Worm (Caenorhabditis elegans) whole organism, L1 larva: Measurements from ENCODE around the gene W09C2.8.
A peak's percentile ranks its signal among the peaks of the same experiment; 100 is the strongest.

Experiments used
- C04F5.9 ChIP-seq: sonication (generic microtip); optimal IDR thresholded peaks from 2 replicates; lab custom pipeline; 2016; ENCODE audit warnings: missing genetic modification characterization, missing compliant biosample characterization
- C16A3.4 ChIP-seq: fragments of 150-350 bp; optimal IDR thresholded peaks from 2 replicates; lab custom pipeline; 2014; ENCODE audit warnings: missing biosample characterization, missing genetic modification characterization
- C34B4.2 ChIP-seq: sonication (generic microtip); optimal IDR thresholded peaks from 2 replicates; lab custom pipeline; 2017; ENCODE audit warnings: mild to moderate bottlenecking, missing genetic modification characterization, missing compliant biosample characterization
- F16B12.6 ChIP-seq: fragments of 150-350 bp; optimal IDR thresholded peaks from 2 replicates; lab custom pipeline; 2014; ENCODE audit warnings: missing biosample characterization, missing genetic modification characterization
- Y116A8C.19 ChIP-seq: sonication (generic microtip); optimal IDR thresholded peaks from 2 replicates; lab custom pipeline; 2016; ENCODE audit warnings: missing compliant biosample characterization, missing genetic modification characterization, borderline replicate concordance
- ama-1 ChIP-seq: fragments of 150-350 bp; optimal IDR thresholded peaks from 2 replicates; lab custom pipeline; 2014
- blmp-1 ChIP-seq: fragments of 150-350 bp; optimal IDR thresholded peaks from 2 replicates; lab custom pipeline; 2014; ENCODE audit warnings: missing biosample characterization, missing genetic modification characterization
- ceh-63 ChIP-seq: fragments of 200-800 bp; sonication (Bioruptor generic); optimal IDR thresholded peaks from 2 replicates; lab custom pipeline; 2018; ENCODE audit warnings: mild to moderate bottlenecking, missing genetic modification characterization, missing compliant biosample characterization
- ceh-82 ChIP-seq, 3 experiments: fragments of 150-350 bp in 1 of 3; sonication (generic microtip) in 2 of 3; optimal IDR thresholded peaks; 2 replicates each; lab custom pipeline; 2014 to 2017; ENCODE audit warnings: missing biosample characterization in 3 of 3, missing genetic modification characterization in 3 of 3
- ceh-90 ChIP-seq: sonication (generic microtip); optimal IDR thresholded peaks from 2 replicates; lab custom pipeline; 2016; ENCODE audit warnings: missing genetic modification characterization, missing compliant biosample characterization
- dpl-1 ChIP-seq, 3 experiments: fragments of 150-350 bp in 2 of 3; sonication (generic microtip) in 1 of 3; optimal IDR thresholded peaks; 2 replicates each; lab custom pipeline; 2014 to 2017; ENCODE audit warnings: missing biosample characterization in 3 of 3, missing genetic modification characterization in 3 of 3, missing genetic modification reagents in 3 of 3
- efl-1 ChIP-seq, 4 experiments: fragments of 150-350 bp; optimal IDR thresholded peaks in 3 of 4; peaks in 1 of 4; 1 replicate in 1 of 4; 2 replicates in 3 of 4; lab custom pipeline; 2014; ENCODE audit warnings: missing biosample characterization in 2 of 4, missing genetic modification characterization in 2 of 4, missing genetic modification reagents in 2 of 4
- efl-3 ChIP-seq: fragments of 200-800 bp; sonication (Bioruptor generic); optimal IDR thresholded peaks from 2 replicates; lab custom pipeline; 2018; ENCODE audit warnings: mild to moderate bottlenecking, missing genetic modification characterization, missing compliant biosample characterization
- egl-13 ChIP-seq: sonication (generic microtip); optimal IDR thresholded peaks from 2 replicates; lab custom pipeline; 2016; ENCODE audit warnings: missing genotype, missing genetic modification reagents, missing genetic modification characterization, missing compliant biosample characterization
- egl-27 ChIP-seq, 2 experiments: fragments of 150-350 bp in 1 of 2; sonication (generic microtip); optimal IDR thresholded peaks; 3 replicates each; lab custom pipeline; 2017 to 2018; ENCODE audit warnings: missing biosample characterization in 2 of 2, missing genetic modification characterization in 2 of 2, missing genetic modification reagents in 2 of 2
- elt-2 ChIP-seq: sonication (generic microtip); optimal IDR thresholded peaks from 2 replicates; lab custom pipeline; 2016; ENCODE audit warnings: missing genetic modification characterization, mild to moderate bottlenecking, inconsistent platforms, missing compliant biosample characterization, missing genetic modification reagents
- fkh-10 ChIP-seq: sonication (generic microtip); optimal IDR thresholded peaks from 2 replicates; lab custom pipeline; 2017; ENCODE audit warnings: missing biosample characterization, missing genetic modification reagents, missing genetic modification characterization
- fkh-4 ChIP-seq: sonication (generic microtip); optimal IDR thresholded peaks from 2 replicates; lab custom pipeline; 2016; ENCODE audit warnings: missing compliant biosample characterization, missing genetic modification characterization, borderline replicate concordance
- fkh-8 ChIP-seq: sonication (generic microtip); optimal IDR thresholded peaks from 2 replicates; lab custom pipeline; 2016; ENCODE audit warnings: mild to moderate bottlenecking, missing genetic modification characterization, missing compliant biosample characterization
- hlh-17 ChIP-seq: fragments of 200-800 bp; sonication (Bioruptor generic); optimal IDR thresholded peaks from 2 replicates; lab custom pipeline; 2018; ENCODE audit warnings: missing genetic modification characterization, mild to moderate bottlenecking, missing compliant biosample characterization, moderate library complexity, borderline replicate concordance
- hlh-4 ChIP-seq: sonication (generic microtip); optimal IDR thresholded peaks from 2 replicates; lab custom pipeline; 2016; ENCODE audit warnings: mild to moderate bottlenecking, missing genetic modification characterization, missing compliant biosample characterization
- isw-1 ChIP-seq: fragments of 200-800 bp; sonication (Bioruptor generic); IDR thresholded peaks from 2 replicates; pipeline ENCODE4 v1.3.6; 2022; ENCODE audit warnings: missing genetic modification characterization, missing compliant biosample characterization
- jun-1 ChIP-seq: fragments of 150-350 bp; optimal IDR thresholded peaks from 2 replicates; lab custom pipeline; 2014; ENCODE audit warnings: missing biosample characterization, missing genetic modification reagents, missing genetic modification characterization
- lin-14 ChIP-seq: fragments of 200-800 bp; sonication (Bioruptor generic); optimal IDR thresholded peaks from 2 replicates; lab custom pipeline; 2018; ENCODE audit warnings: mild to moderate bottlenecking, missing genetic modification characterization, moderate library complexity, missing compliant biosample characterization
- lin-35 ChIP-seq, 2 experiments: fragments of 150-350 bp; optimal IDR thresholded peaks; 2 replicates each; lab custom pipeline; 2014; ENCODE audit warnings: missing biosample characterization in 2 of 2, missing genetic modification characterization in 2 of 2, missing genetic modification reagents in 2 of 2
- lin-39 ChIP-seq: fragments of 150-350 bp; optimal IDR thresholded peaks from 2 replicates; lab custom pipeline; 2014; ENCODE audit warnings: missing biosample characterization, missing genetic modification reagents, missing genetic modification characterization
- lir-3 ChIP-seq: sonication (generic microtip); optimal IDR thresholded peaks from 2 replicates; lab custom pipeline; 2016; ENCODE audit warnings: mild to moderate bottlenecking, missing genetic modification characterization, moderate library complexity, missing compliant biosample characterization; ENCODE audit not compliant: poor library complexity
- mab-9 ChIP-seq: fragments of 200-800 bp; sonication (Bioruptor generic); IDR thresholded peaks from 2 replicates; pipeline ENCODE4 v1.3.6; 2022; ENCODE audit warnings: missing genetic modification reagents, missing genetic modification characterization, missing compliant biosample characterization
- mdl-1 ChIP-seq, 2 experiments: fragments of 150-350 bp; optimal IDR thresholded peaks; 2 replicates each; lab custom pipeline; 2014 to 2017; ENCODE audit warnings: missing biosample characterization in 2 of 2, missing genetic modification characterization in 2 of 2, inconsistent platforms in 1 of 2
- mef-2 ChIP-seq: fragments of 150-350 bp; optimal IDR thresholded peaks from 2 replicates; lab custom pipeline; 2014; ENCODE audit warnings: missing biosample characterization, missing genetic modification characterization
- mep-1 ChIP-seq: fragments of 150-350 bp; optimal IDR thresholded peaks from 2 replicates; lab custom pipeline; 2014; ENCODE audit warnings: missing biosample characterization, missing genetic modification characterization
- nhr-11 ChIP-seq: fragments of 150-350 bp; optimal IDR thresholded peaks from 2 replicates; lab custom pipeline; 2014; ENCODE audit warnings: missing biosample characterization, missing genetic modification characterization
- nhr-20 ChIP-seq: sonication (generic microtip); optimal IDR thresholded peaks from 2 replicates; lab custom pipeline; 2016; ENCODE audit warnings: mild to moderate bottlenecking, missing genetic modification characterization, missing compliant biosample characterization
- nhr-71 ChIP-seq: sonication (generic microtip); optimal IDR thresholded peaks from 2 replicates; lab custom pipeline; 2016; ENCODE audit warnings: mild to moderate bottlenecking, missing genetic modification characterization, moderate library complexity, missing compliant biosample characterization
- nhr-77 ChIP-seq: fragments of 150-350 bp; optimal IDR thresholded peaks from 2 replicates; lab custom pipeline; 2014; ENCODE audit warnings: missing biosample characterization, missing genetic modification characterization
- nhr-84 ChIP-seq: sonication (generic microtip); optimal IDR thresholded peaks from 2 replicates; lab custom pipeline; 2017; ENCODE audit warnings: missing biosample characterization, missing genetic modification characterization
- nhr-90 ChIP-seq: sonication (generic microtip); optimal IDR thresholded peaks from 2 replicates; lab custom pipeline; 2016; ENCODE audit warnings: mild to moderate bottlenecking, missing genetic modification characterization, missing compliant biosample characterization; ENCODE audit not compliant: poor library complexity
- rnt-1 ChIP-seq: sonication (generic microtip); optimal IDR thresholded peaks from 2 replicates; lab custom pipeline; 2016; ENCODE audit warnings: mild to moderate bottlenecking, missing genetic modification characterization, moderate library complexity, missing compliant biosample characterization
- skn-1 ChIP-seq: fragments of 150-350 bp; optimal IDR thresholded peaks from 2 replicates; lab custom pipeline; 2014; ENCODE audit warnings: missing biosample characterization, missing genetic modification characterization
- sox-4 ChIP-seq: sonication (generic microtip); optimal IDR thresholded peaks from 2 replicates; lab custom pipeline; 2016; ENCODE audit warnings: missing genetic modification characterization, missing compliant biosample characterization
- tlp-1 ChIP-seq: fragments of 150-350 bp; optimal IDR thresholded peaks from 2 replicates; lab custom pipeline; 2014; ENCODE audit warnings: missing biosample characterization, missing genetic modification characterization
- unc-86 ChIP-seq: sonication (generic microtip); optimal IDR thresholded peaks from 2 replicates; lab custom pipeline; 2016; ENCODE audit warnings: missing genetic modification characterization, missing compliant biosample characterization
- unc-98 ChIP-seq: fragments of 200-800 bp; sonication (Bioruptor generic); IDR thresholded peaks from 2 replicates; pipeline ENCODE4 v1.3.6; 2022; ENCODE audit warnings: missing genetic modification characterization, missing compliant biosample characterization
- xbp-1 ChIP-seq: sonication (generic microtip); optimal IDR thresholded peaks from 2 replicates; lab custom pipeline; 2016; ENCODE audit warnings: missing genetic modification characterization, missing compliant biosample characterization
- zip-4 ChIP-seq: fragments of 200-800 bp; sonication (Bioruptor generic); optimal IDR thresholded peaks from 2 replicates; lab custom pipeline; 2018; ENCODE audit warnings: mild to moderate bottlenecking, missing genetic modification characterization, moderate library complexity, missing compliant biosample characterization
- ztf-11 ChIP-seq, 2 experiments: sonication (generic microtip); optimal IDR thresholded peaks; 2 replicates each; lab custom pipeline; 2016 to 2017; ENCODE audit warnings: missing genetic modification characterization in 2 of 2, missing biosample characterization in 1 of 2, missing compliant biosample characterization in 1 of 2
- ztf-4 ChIP-seq: fragments of 150-350 bp; optimal IDR thresholded peaks from 2 replicates; lab custom pipeline; 2014; ENCODE audit warnings: missing biosample characterization, missing genetic modification characterization

Gene W09C2.8

DNA sequence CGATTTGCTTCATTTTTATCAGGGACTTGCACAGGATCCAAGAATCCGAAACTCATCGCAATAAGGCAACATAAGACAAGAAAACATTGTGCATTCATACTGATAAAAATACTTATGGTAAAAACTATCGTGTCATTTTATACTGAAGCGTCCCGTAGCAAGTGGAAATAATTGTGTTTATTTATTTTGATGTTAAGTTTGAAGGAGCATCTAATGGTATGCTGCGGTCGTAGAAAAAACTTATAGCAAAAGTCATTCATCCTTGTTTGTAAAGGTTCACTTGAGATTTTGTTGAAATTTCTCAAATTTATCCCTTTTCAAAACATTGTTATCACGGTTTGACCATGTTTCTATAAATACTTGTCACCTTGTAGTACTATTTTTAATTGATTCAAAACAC is 802 bp upstream of the W09C2.8 start, which contains the start of gene W09C2.10:
W09C2.10 (minus strand) TSS at position 101 of the 400 bp plus-strand sequence.
- TF ChIP-seq C34B4.2 (tag; lab: Kevin White, UChicago) (no peak), lin-35 (GFP tag; optimal IDR thresholded peaks at IDR 0.05; lab: Kevin White, UChicago) (no peak), F16B12.6 (tag; lab: Kevin White, UChicago) (no peak), jun-1 (tag; lab: Kevin White, UChicago) (no peak), efl-1 (optimal IDR thresholded peaks at IDR 0.05; lab: Kevin White, UChicago) (no peak), efl-1 (GFP tag; optimal IDR thresholded peaks at IDR 0.05 in 1 of 2; lab: Kevin White, UChicago) (no peak), ztf-4 (no peak), xbp-1 (no peak), ama-1 (no peak), fkh-8 (no peak), ceh-90 (no peak), elt-2 (tag; lab: Kevin White, UChicago) (no peak)

DNA sequence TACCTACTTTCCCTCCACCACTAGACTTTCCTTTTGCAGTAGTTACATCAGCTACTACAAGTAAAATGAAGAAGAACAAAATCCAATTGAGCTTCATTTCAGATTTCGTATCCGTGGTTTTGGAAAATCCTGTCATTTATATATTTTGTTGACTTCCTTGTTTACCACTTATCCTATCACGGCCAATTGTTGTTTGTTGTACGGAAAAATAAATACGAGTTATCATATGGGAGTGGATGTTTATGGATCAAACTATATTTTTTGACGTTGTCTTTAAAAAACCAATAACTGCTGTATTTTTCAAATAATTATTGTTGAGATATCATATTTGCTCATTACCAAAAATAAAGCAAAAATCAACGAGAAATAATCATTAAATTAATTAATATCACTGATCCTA is 906 bp downstream of the W09C2.8 start, which contains the start of gene W09C2.9:
W09C2.9 (minus strand) TSS at position 101 of the 400 bp plus-strand sequence.
- TF ChIP-seq unc-86 (tag; lab: Kevin White, UChicago) (no peak), zip-4 (GFP tag; lab: Kevin White, UChicago) (no peak), hlh-17 (GFP tag; lab: Kevin White, UChicago) (no peak), isw-1 (GFP tag; lab: Robert Waterston, UW) (no peak), skn-1 (tag; lab: Kevin White, UChicago) (no peak), blmp-1 (tag; lab: Kevin White, UChicago) (no peak), mdl-1 (tag; optimal IDR thresholded peaks at IDR 0.05; lab: Kevin White, UChicago) (no peak), lir-3 (tag; lab: Kevin White, UChicago) (no peak)

DNA sequence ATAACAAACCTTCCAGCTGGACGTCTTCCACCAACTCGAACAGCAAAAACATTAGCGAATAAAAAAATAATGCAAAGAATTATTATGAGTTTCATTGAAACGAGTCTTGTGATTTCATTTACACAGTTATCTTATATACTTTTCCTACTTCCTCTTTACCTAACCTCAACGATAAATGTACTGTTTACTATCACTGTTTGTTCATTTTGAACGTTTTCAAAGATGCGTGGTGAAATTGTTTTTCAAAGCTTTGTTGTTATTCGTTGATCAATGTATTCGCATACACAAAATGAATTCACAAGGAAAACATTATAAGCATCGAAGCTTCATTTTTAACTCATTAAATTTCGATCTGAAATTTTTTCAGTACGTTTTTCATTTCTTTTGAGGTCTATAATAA is 1.9 kb downstream of the W09C2.8 start, which contains the start of gene W09C2.7:
W09C2.7 (minus strand) TSS at position 101 of the 400 bp plus-strand sequence.
- TF ChIP-seq lin-39 (tag; lab: Kevin White, UChicago) (no peak), ceh-63 (no peak), mef-2 (no peak), Y116A8C.19 (tag; lab: Kevin White, UChicago) (no peak), ztf-11 (tag; optimal IDR thresholded peaks at IDR 0.05; lab: Kevin White, UChicago) (no peak), unc-98 (GFP tag; lab: Robert Waterston, UW) (no peak), F16B12.6 (tag; lab: Kevin White, UChicago) (no peak), rnt-1 (no peak), C34B4.2 (tag; lab: Kevin White, UChicago) (no peak), nhr-90 (tag; lab: Kevin White, UChicago) (no peak), nhr-20 (tag; lab: Kevin White, UChicago) (no peak), mep-1 (tag; lab: Kevin White, UChicago) (no peak), sox-4 (tag; lab: Kevin White, UChicago) (no peak), mab-9 (no peak), nhr-77 (tag; lab: Kevin White, UChicago) (no peak), nhr-11 (no peak), fkh-10 (GFP tag; lab: Kevin White, UChicago) (no peak), nhr-84 (tag; lab: Kevin White, UChicago) (no peak), hlh-4 (no peak)

DNA sequence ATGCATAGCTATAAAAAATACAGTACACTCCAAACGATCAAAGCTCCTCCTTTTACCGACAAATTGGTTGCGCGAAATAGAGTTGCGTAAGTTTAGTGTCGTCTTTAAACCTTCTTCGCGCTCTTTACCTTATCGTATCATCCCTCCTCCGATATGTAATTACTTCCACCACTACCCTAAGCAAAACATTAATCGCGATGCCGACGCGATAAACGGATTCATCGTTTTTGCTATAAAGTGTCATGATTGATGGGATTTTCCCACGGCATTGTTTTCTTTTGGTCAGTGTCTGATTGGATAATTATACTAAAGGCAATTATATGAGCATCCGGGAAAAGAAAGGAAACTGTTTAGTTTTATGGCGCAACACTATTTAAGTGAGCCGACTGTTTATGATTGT is 5.3 kb downstream of the W09C2.8 start:
- TF ChIP-seq efl-1 (optimal IDR thresholded peaks at IDR 0.05; lab: Kevin White, UChicago) (no peak), efl-1 (GFP tag; optimal IDR thresholded peaks at IDR 0.05 in 1 of 2; lab: Kevin White, UChicago) (no peak), nhr-71 (tag; lab: Kevin White, UChicago) (no peak), C16A3.4 (tag; lab: Kevin White, UChicago) (no peak), egl-13 (tag; lab: Kevin White, UChicago) (no peak), egl-27 (tag; optimal IDR thresholded peaks at IDR 0.05; lab: Kevin White, UChicago) (no peak), fkh-8 (no peak), rnt-1 (peak; percentile 20), dpl-1 (GFP tag; optimal IDR thresholded peaks at IDR 0.05; lab: Kevin White, UChicago) (no peak), fkh-4 (no peak), efl-3 (no peak), C04F5.9 (tag; lab: Kevin White, UChicago) (no peak), ama-1 (no peak), blmp-1 (tag; lab: Kevin White, UChicago) (peak; percentile 14), lin-14 (peak; percentile 6), ceh-82 (tag; optimal IDR thresholded peaks at IDR 0.05; lab: Kevin White, UChicago) (no peak), tlp-1 (tag; lab: Kevin White, UChicago) (no peak), mep-1 (tag; lab: Kevin White, UChicago) (no peak), jun-1 (tag; lab: Kevin White, UChicago) (no peak)
